Worm (Caenorhabditis elegans) whole organism, L1 larva: Measurements from ENCODE around the gene molo-1.
A peak's percentile ranks its signal among the peaks of the same experiment; 100 is the strongest.

Source experiments
- C16A3.4 ChIP-seq: fragments of 150-350 bp; optimal IDR thresholded peaks from 2 replicates; lab custom pipeline; 2014; ENCODE audit warnings: missing biosample characterization, missing genetic modification characterization
- C34B4.2 ChIP-seq: sonication (generic microtip); optimal IDR thresholded peaks from 2 replicates; lab custom pipeline; 2017; ENCODE audit warnings: mild to moderate bottlenecking, missing genetic modification characterization, missing compliant biosample characterization
- alr-1 ChIP-seq: fragments of 200-800 bp; sonication (Bioruptor generic); optimal IDR thresholded peaks from 2 replicates; lab custom pipeline; 2018; ENCODE audit warnings: borderline replicate concordance, mild to moderate bottlenecking, missing genetic modification characterization, missing compliant biosample characterization
- aly-2 ChIP-seq: fragments of 150-350 bp; optimal IDR thresholded peaks from 2 replicates; lab custom pipeline; 2014; ENCODE audit warnings: missing biosample characterization, missing genetic modification characterization
- ceh-82 ChIP-seq, 3 experiments: fragments of 150-350 bp in 1 of 3; sonication (generic microtip) in 2 of 3; optimal IDR thresholded peaks; 2 replicates each; lab custom pipeline; 2014 to 2017; ENCODE audit warnings: missing biosample characterization in 3 of 3, missing genetic modification characterization in 3 of 3
- dpl-1 ChIP-seq, 3 experiments: fragments of 150-350 bp in 2 of 3; sonication (generic microtip) in 1 of 3; optimal IDR thresholded peaks; 2 replicates each; lab custom pipeline; 2014 to 2017; ENCODE audit warnings: missing biosample characterization in 3 of 3, missing genetic modification characterization in 3 of 3, missing genetic modification reagents in 3 of 3
- efl-1 ChIP-seq, 4 experiments: fragments of 150-350 bp; optimal IDR thresholded peaks in 3 of 4; peaks in 1 of 4; 1 replicate in 1 of 4; 2 replicates in 3 of 4; lab custom pipeline; 2014; ENCODE audit warnings: missing biosample characterization in 2 of 4, missing genetic modification characterization in 2 of 4, missing genetic modification reagents in 2 of 4
- ets-5 ChIP-seq: fragments of 200-800 bp; sonication (Bioruptor generic); IDR thresholded peaks from 2 replicates; pipeline ENCODE4 v1.3.6; 2022; ENCODE audit warnings: missing genetic modification characterization, missing compliant biosample characterization
- fkh-10 ChIP-seq: sonication (generic microtip); optimal IDR thresholded peaks from 2 replicates; lab custom pipeline; 2017; ENCODE audit warnings: missing biosample characterization, missing genetic modification reagents, missing genetic modification characterization
- lin-14 ChIP-seq: fragments of 200-800 bp; sonication (Bioruptor generic); optimal IDR thresholded peaks from 2 replicates; lab custom pipeline; 2018; ENCODE audit warnings: mild to moderate bottlenecking, missing genetic modification characterization, moderate library complexity, missing compliant biosample characterization
- lin-35 ChIP-seq, 2 experiments: fragments of 150-350 bp; optimal IDR thresholded peaks; 2 replicates each; lab custom pipeline; 2014; ENCODE audit warnings: missing biosample characterization in 2 of 2, missing genetic modification characterization in 2 of 2, missing genetic modification reagents in 2 of 2
- lir-3 ChIP-seq: sonication (generic microtip); optimal IDR thresholded peaks from 2 replicates; lab custom pipeline; 2016; ENCODE audit warnings: mild to moderate bottlenecking, missing genetic modification characterization, moderate library complexity, missing compliant biosample characterization; ENCODE audit not compliant: poor library complexity
- lsy-2 ChIP-seq, 2 experiments: fragments of 150-350 bp; optimal IDR thresholded peaks; 2 replicates each; lab custom pipeline; 2014; ENCODE audit warnings: missing biosample characterization in 2 of 2, missing genetic modification characterization in 2 of 2
- mdl-1 ChIP-seq, 2 experiments: fragments of 150-350 bp; optimal IDR thresholded peaks; 2 replicates each; lab custom pipeline; 2014 to 2017; ENCODE audit warnings: missing biosample characterization in 2 of 2, missing genetic modification characterization in 2 of 2, inconsistent platforms in 1 of 2
- mef-2 ChIP-seq: fragments of 150-350 bp; optimal IDR thresholded peaks from 2 replicates; lab custom pipeline; 2014; ENCODE audit warnings: missing biosample characterization, missing genetic modification characterization
- mep-1 ChIP-seq: fragments of 150-350 bp; optimal IDR thresholded peaks from 2 replicates; lab custom pipeline; 2014; ENCODE audit warnings: missing biosample characterization, missing genetic modification characterization
- nhr-19 ChIP-seq: fragments of 200-800 bp; sonication (Bioruptor generic); conservative IDR thresholded peaks from 2 replicates; pipeline ENCODE4 v1.3.6; 2022; ENCODE audit warnings: missing genetic modification characterization, missing compliant biosample characterization
- nhr-47 ChIP-seq: sonication (generic microtip); optimal IDR thresholded peaks from 2 replicates; lab custom pipeline; 2016; ENCODE audit warnings: mild to moderate bottlenecking, missing genetic modification characterization, moderate library complexity, missing compliant biosample characterization
- nhr-71 ChIP-seq: sonication (generic microtip); optimal IDR thresholded peaks from 2 replicates; lab custom pipeline; 2016; ENCODE audit warnings: mild to moderate bottlenecking, missing genetic modification characterization, moderate library complexity, missing compliant biosample characterization
- nhr-90 ChIP-seq: sonication (generic microtip); optimal IDR thresholded peaks from 2 replicates; lab custom pipeline; 2016; ENCODE audit warnings: mild to moderate bottlenecking, missing genetic modification characterization, missing compliant biosample characterization; ENCODE audit not compliant: poor library complexity
- pag-3 ChIP-seq: sonication (generic microtip); optimal IDR thresholded peaks from 2 replicates; lab custom pipeline; 2017; ENCODE audit warnings: missing genetic modification characterization, mild to moderate bottlenecking, missing compliant biosample characterization, antibody characterized with exemption, borderline replicate concordance; ENCODE audit not compliant: insufficient read depth
- pax-3 ChIP-seq: fragments of 200-800 bp; sonication (Bioruptor generic); optimal IDR thresholded peaks from 2 replicates; lab custom pipeline; 2018; ENCODE audit warnings: mild to moderate bottlenecking, missing genetic modification characterization, moderate library complexity, missing compliant biosample characterization
- rnt-1 ChIP-seq: sonication (generic microtip); optimal IDR thresholded peaks from 2 replicates; lab custom pipeline; 2016; ENCODE audit warnings: mild to moderate bottlenecking, missing genetic modification characterization, moderate library complexity, missing compliant biosample characterization
- snu-23 ChIP-seq: sonication (generic microtip); optimal IDR thresholded peaks from 2 replicates; lab custom pipeline; 2016; ENCODE audit warnings: missing genetic modification characterization, missing compliant biosample characterization
- sox-4 ChIP-seq: sonication (generic microtip); optimal IDR thresholded peaks from 2 replicates; lab custom pipeline; 2016; ENCODE audit warnings: missing genetic modification characterization, missing compliant biosample characterization
- unc-62 ChIP-seq: fragments of 150-350 bp; optimal IDR thresholded peaks from 2 replicates; lab custom pipeline; 2014; ENCODE audit warnings: missing biosample characterization, missing genetic modification reagents, missing genetic modification characterization
- unc-86 ChIP-seq: sonication (generic microtip); optimal IDR thresholded peaks from 2 replicates; lab custom pipeline; 2016; ENCODE audit warnings: missing genetic modification characterization, missing compliant biosample characterization

molo-1 gene

DNA sequence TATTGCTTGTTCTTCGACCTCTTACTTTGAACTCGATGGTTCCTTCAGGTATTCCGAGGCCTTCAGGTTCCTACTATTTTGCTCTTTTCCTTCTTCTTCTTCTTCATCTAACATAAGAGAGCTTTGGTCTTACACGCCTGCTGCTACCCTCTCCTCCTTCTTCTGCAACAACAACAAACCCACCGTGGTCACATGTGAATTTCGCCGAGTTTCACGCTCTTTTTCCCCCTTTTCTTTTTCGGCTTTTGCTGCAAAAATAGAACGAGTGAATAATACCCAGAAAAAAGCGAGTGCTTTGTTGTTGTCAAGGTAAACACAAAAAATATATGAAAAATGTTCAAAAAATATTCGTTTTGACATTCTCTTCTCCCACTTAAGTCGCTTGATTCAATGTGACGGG lies 49.6 kb downstream of the molo-1 start:
- TF ChIP-seq fkh-10: no peak
- peak; percentile 4 for TF ChIP-seq snu-23 (GFP tag; lab: Kevin White, UChicago)
- peak in 1 of 3 experiments; percentile 39 for TF ChIP-seq ceh-82 (tag; optimal IDR thresholded peaks at IDR 0.05; lab: Kevin White, UChicago)
- TF ChIP-seq nhr-71: peak; percentile 24
- peak; percentile 39 for TF ChIP-seq rnt-1
- peak; percentile 70 for TF ChIP-seq lin-14 (GFP tag; lab: Kevin White, UChicago)
- peak; percentile 3 for TF ChIP-seq mep-1
- no peak for TF ChIP-seq unc-62 (GFP tag; lab: Kevin White, UChicago)
- peak in 1 of 2 experiments; percentile 6 for TF ChIP-seq lsy-2 (tag; optimal IDR thresholded peaks at IDR 0.05; lab: Kevin White, UChicago)
- no peak for TF ChIP-seq pag-3 (tag; lab: Kevin White, UChicago)
- TF ChIP-seq aly-2: no peak
- peak in 1 of 3 experiments; percentile 2 for TF ChIP-seq dpl-1 (GFP tag; optimal IDR thresholded peaks at IDR 0.05; lab: Kevin White, UChicago)
- no peak for TF ChIP-seq nhr-47 (tag; lab: Kevin White, UChicago)
- TF ChIP-seq mef-2 (tag; lab: Kevin White, UChicago): peak; percentile 35
- TF ChIP-seq efl-1 (optimal IDR thresholded peaks at IDR 0.05; lab: Kevin White, UChicago): no peak
- TF ChIP-seq efl-1 (GFP tag; optimal IDR thresholded peaks at IDR 0.05 in 1 of 2; lab: Kevin White, UChicago): peak in 1 of 2 experiments; percentile 21
- peak in 1 of 2 experiments; percentile 34 for TF ChIP-seq mdl-1 (tag; optimal IDR thresholded peaks at IDR 0.05; lab: Kevin White, UChicago)
- 0 out of 2 replicates have a peak, but pooled peaks have one; percentile 2 for TF ChIP-seq nhr-19
- peak; percentile 10 for TF ChIP-seq unc-86 (tag; lab: Kevin White, UChicago)

DNA sequence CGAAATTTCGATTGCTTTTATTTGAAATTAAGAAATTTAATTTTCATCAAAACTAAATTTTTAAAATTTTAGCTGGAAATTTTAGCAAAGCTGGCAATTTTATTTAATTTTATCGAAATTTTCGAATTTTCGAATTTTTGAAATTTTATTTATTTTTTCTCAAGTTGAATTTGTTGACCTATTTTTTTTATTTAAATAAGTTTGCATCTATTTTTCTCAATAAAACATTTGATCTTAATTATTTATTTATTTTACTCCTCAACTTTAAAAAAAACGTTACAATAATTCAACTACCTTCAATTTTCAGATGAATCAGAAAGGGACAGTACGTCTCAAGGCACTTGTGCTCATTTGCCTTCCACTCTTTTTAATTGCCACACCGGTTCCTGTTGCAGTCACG lies 51.0 kb downstream of the molo-1 start, which contains the start of gene daf-4:
TSS of gene daf-4 (plus strand) at position 301 of the 400 bp plus-strand sequence.
- TF ChIP-seq pax-3 (tag; lab: Kevin White, UChicago): no peak
- TF ChIP-seq nhr-90 (tag; lab: Kevin White, UChicago): no peak
- no peak for TF ChIP-seq lir-3 (tag; lab: Kevin White, UChicago)
- TF ChIP-seq sox-4: no peak
- TF ChIP-seq C16A3.4 (tag; lab: Kevin White, UChicago): no peak
- TF ChIP-seq C34B4.2: no peak
- TF ChIP-seq lin-35 (GFP tag; optimal IDR thresholded peaks at IDR 0.05; lab: Kevin White, UChicago): no peak
- TF ChIP-seq ets-5: no peak
- TF ChIP-seq alr-1 (tag; lab: Kevin White, UChicago): no peak
